1 fruit fly cellular context compared by ENCODE assay signal in genomic region chr2L:14684966-14685365, dm6.
TF ChIP-seq lines count a peak whose summit lies in the region.

No protein-coding gene starts in this region.

TF ChIP-seq in whole organism, embryonic, 481 proteins besides CTCF, POLR2A, EP300 and RAD21 (continued from another document):
- peak; percentile 67 for TF ChIP-seq D19A (tag; optimal IDR thresholded peaks at IDR 0.05; lab: Kevin White, UChicago)
- no peak for TF ChIP-seq pnt (GFP tag; optimal IDR thresholded peaks at IDR 0.05; lab: Kevin White, UChicago)
- TF ChIP-seq CG17568 (GFP tag; optimal IDR thresholded peaks at IDR 0.05; lab: Kevin White, UChicago): no peak
- no peak for TF ChIP-seq CG1602 (GFP tag; optimal IDR thresholded peaks at IDR 0.05; lab: Kevin White, UChicago)
TF ChIP-seq in whole organism, embryonic: peak in this region for 8.
